Worm (Caenorhabditis elegans): ENCODE data around the gene C08F11.17.

The C08F11.17 gene

ce11 chrIV:13600643-13601042 is 49.5 kb downstream of the C08F11.17 start (continued):
- peak; percentile 52 for TF ChIP-seq F49E8.2 (tag; optimal IDR thresholded peaks at IDR 0.05; ENCODE audit: insufficient read depth)
- peak; percentile 57 for TF ChIP-seq him-1 (tag; optimal IDR thresholded peaks at IDR 0.05)

Measured in whole organism, young adult.